Worm (Caenorhabditis elegans) whole organism, L1 larva: ENCODE measurements around the gene mspn-1.

Source experiments
- aly-2 ChIP-seq: fragments of 150-350 bp; optimal IDR thresholded peaks from 2 replicates; lab custom pipeline; 2014; ENCODE audit warnings: missing biosample characterization, missing genetic modification characterization
- blmp-1 ChIP-seq: fragments of 150-350 bp; optimal IDR thresholded peaks from 2 replicates; lab custom pipeline; 2014; ENCODE audit warnings: missing biosample characterization, missing genetic modification characterization
- egl-27 ChIP-seq, 2 experiments: fragments of 150-350 bp in 1 of 2; sonication (generic microtip); optimal IDR thresholded peaks; 3 replicates each; lab custom pipeline; 2017 to 2018; ENCODE audit warnings: missing biosample characterization in 2 of 2, missing genetic modification characterization in 2 of 2, missing genetic modification reagents in 2 of 2
- fkh-10 ChIP-seq: sonication (generic microtip); optimal IDR thresholded peaks from 2 replicates; lab custom pipeline; 2017; ENCODE audit warnings: missing biosample characterization, missing genetic modification reagents, missing genetic modification characterization
- fkh-8 ChIP-seq: sonication (generic microtip); optimal IDR thresholded peaks from 2 replicates; lab custom pipeline; 2016; ENCODE audit warnings: mild to moderate bottlenecking, missing genetic modification characterization, missing compliant biosample characterization
- lin-13 ChIP-seq: fragments of 150-350 bp; optimal IDR thresholded peaks from 2 replicates; lab custom pipeline; 2014; ENCODE audit warnings: missing biosample characterization, missing genetic modification reagents, missing genetic modification characterization
- lin-35 ChIP-seq, 2 experiments: fragments of 150-350 bp; optimal IDR thresholded peaks; 2 replicates each; lab custom pipeline; 2014; ENCODE audit warnings: missing biosample characterization in 2 of 2, missing genetic modification characterization in 2 of 2, missing genetic modification reagents in 2 of 2
- nhr-76 ChIP-seq: sonication (generic microtip); optimal IDR thresholded peaks from 2 replicates; lab custom pipeline; 2017; ENCODE audit warnings: missing biosample characterization, missing genetic modification characterization
- nhr-85 ChIP-seq: sonication (generic microtip); peaks from one replicate; lab custom pipeline; 2016; ENCODE audit warnings: missing genetic modification characterization, inconsistent platforms, missing compliant biosample characterization
- rnt-1 ChIP-seq: sonication (generic microtip); optimal IDR thresholded peaks from 2 replicates; lab custom pipeline; 2016; ENCODE audit warnings: mild to moderate bottlenecking, missing genetic modification characterization, moderate library complexity, missing compliant biosample characterization
- snpc-4 ChIP-seq: fragments of 150-350 bp; optimal IDR thresholded peaks from 2 replicates; lab custom pipeline; 2014; ENCODE audit warnings: missing biosample characterization, missing genetic modification characterization
- tlp-1 ChIP-seq: fragments of 150-350 bp; optimal IDR thresholded peaks from 2 replicates; lab custom pipeline; 2014; ENCODE audit warnings: missing biosample characterization, missing genetic modification characterization

ce11 chrIV:10170808-10171207 lies 7.0 kb upstream of the mspn-1 start:
- no peak for TF ChIP-seq rnt-1 (tag; lab: Kevin White, UChicago)
- TF ChIP-seq snpc-4 (tag; lab: Kevin White, UChicago): no peak
- TF ChIP-seq lin-35 (GFP tag; optimal IDR thresholded peaks at IDR 0.05; lab: Kevin White, UChicago): no peak
- TF ChIP-seq egl-27 (tag; optimal IDR thresholded peaks at IDR 0.05; lab: Kevin White, UChicago): no peak
- no peak for TF ChIP-seq blmp-1 (tag; lab: Kevin White, UChicago)
- no peak for TF ChIP-seq nhr-85 (tag; lab: Kevin White, UChicago)
- TF ChIP-seq aly-2 (tag; lab: Kevin White, UChicago): no peak
- no peak for TF ChIP-seq fkh-8
- peak; percentile 92 for TF ChIP-seq fkh-10
- TF ChIP-seq lin-13: no peak
- no peak for TF ChIP-seq nhr-76 (tag; lab: Kevin White, UChicago)
- no peak for TF ChIP-seq tlp-1
